Worm (Caenorhabditis elegans): Measurements from ENCODE around the gene slrp-1.

slrp-1 gene

ce11 chrV:13591504-13592174 is 26.0 kb downstream of the slrp-1 start, which contains the start of gene tbcb-1:
Gene tbcb-1 (plus strand): TSS chrV:13592124.
- TF ChIP-seq ztf-4 (tag; optimal IDR thresholded peaks at IDR 0.05) = no peak
- TF ChIP-seq nhr-25 (tag; optimal IDR thresholded peaks at IDR 0.05) = peak; percentile 35
- no peak for TF ChIP-seq unc-39 (tag; optimal IDR thresholded peaks at IDR 0.05)
- TF ChIP-seq dmd-4 (tag; optimal IDR thresholded peaks at IDR 0.05) = no peak
- no peak for TF ChIP-seq nhr-237 (tag; optimal IDR thresholded peaks at IDR 0.05)
- TF ChIP-seq gmeb-1 (tag; optimal IDR thresholded peaks at IDR 0.05) = peak; percentile 35
- peak; percentile 49 for TF ChIP-seq C34F6.9 (tag; optimal IDR thresholded peaks at IDR 0.05)
- no peak for TF ChIP-seq snpc-4 (tag; optimal IDR thresholded peaks at IDR 0.05)
- no peak for TF ChIP-seq blmp-1 (tag; optimal IDR thresholded peaks at IDR 0.05; ENCODE audit: insufficient read depth)
- TF ChIP-seq nhr-6 (tag; optimal IDR thresholded peaks at IDR 0.05) = no peak
- TF ChIP-seq mbf-1 (tag; optimal IDR thresholded peaks at IDR 0.05) = no peak
- no peak for TF ChIP-seq R02D3.7 (tag; optimal IDR thresholded peaks at IDR 0.05)
- TF ChIP-seq alr-1 (tag; optimal IDR thresholded peaks at IDR 0.05) = no peak
- no peak for TF ChIP-seq ama-1 (optimal IDR thresholded peaks at IDR 0.05)
- TF ChIP-seq lsy-2 (tag; optimal IDR thresholded peaks at IDR 0.05) = peak in 1 of 2 experiments; percentile 55
- no peak for TF ChIP-seq ceh-16 (tag; optimal IDR thresholded peaks at IDR 0.05)
- no peak for TF ChIP-seq nhr-12 (tag; optimal IDR thresholded peaks at IDR 0.05)
- TF ChIP-seq sma-3 (GFP tag; optimal IDR thresholded peaks at IDR 0.05) = peak; percentile 8
- no peak for TF ChIP-seq zag-1 (tag; optimal IDR thresholded peaks at IDR 0.05)
- TF ChIP-seq elt-3 (tag; optimal IDR thresholded peaks at IDR 0.05) = no peak
- TF ChIP-seq unc-62 (GFP tag; optimal IDR thresholded peaks at IDR 0.05) = no peak
- no peak for TF ChIP-seq fos-1 (tag; optimal IDR thresholded peaks at IDR 0.05)
- peak; percentile 31 for TF ChIP-seq sma-9 (GFP tag; optimal IDR thresholded peaks at IDR 0.05)
- TF ChIP-seq sma-9 (tag; optimal IDR thresholded peaks at IDR 0.05) = no peak

ce11 chrV:13593083-13593482 is 27.4 kb downstream of the slrp-1 start, which contains the start of gene F53F4.4:
Gene F53F4.4 (plus strand): TSS chrV:13593383.
- TF ChIP-seq ceh-82 (tag; optimal IDR thresholded peaks at IDR 0.05) (no peak), ceh-16 (tag; optimal IDR thresholded peaks at IDR 0.05) (no peak), mab-5 (tag; optimal IDR thresholded peaks at IDR 0.05) (no peak), aly-2 (tag; optimal IDR thresholded peaks at IDR 0.05) (no peak), ama-1 (optimal IDR thresholded peaks at IDR 0.05) (no peak), nhr-21 (tag; optimal IDR thresholded peaks at IDR 0.05) (no peak), nhr-237 (tag; optimal IDR thresholded peaks at IDR 0.05) (no peak), C34F6.9 (tag; optimal IDR thresholded peaks at IDR 0.05) (no peak), F13H6.1 (tag; optimal IDR thresholded peaks at IDR 0.05) (no peak), elt-3 (tag; optimal IDR thresholded peaks at IDR 0.05) (no peak), ztf-4 (tag; optimal IDR thresholded peaks at IDR 0.05) (no peak), lin-13 (GFP tag; optimal IDR thresholded peaks at IDR 0.05) (no peak), sma-3 (GFP tag; optimal IDR thresholded peaks at IDR 0.05) (no peak), R02D3.7 (tag; optimal IDR thresholded peaks at IDR 0.05) (no peak), unc-55 (GFP tag; optimal IDR thresholded peaks at IDR 0.05) (no peak), snpc-4 (tag; optimal IDR thresholded peaks at IDR 0.05) (no peak), nhr-6 (tag; optimal IDR thresholded peaks at IDR 0.05) (no peak), gmeb-1 (tag; optimal IDR thresholded peaks at IDR 0.05) (no peak), fos-1 (tag; optimal IDR thresholded peaks at IDR 0.05) (no peak)

ce11 chrV:13598370-13598769 is 32.7 kb downstream of the slrp-1 start:
- no peak for TF ChIP-seq mbf-1 (tag; optimal IDR thresholded peaks at IDR 0.05)
- TF ChIP-seq gmeb-1 (tag; optimal IDR thresholded peaks at IDR 0.05) = no peak

ce11 chrV:13600882-13601281 is 35.2 kb downstream of the slrp-1 start, which contains the start of gene rdy-2:
Gene rdy-2 (minus strand): TSS chrV:13600982.
- no peak for TF ChIP-seq nhr-129 (tag; optimal IDR thresholded peaks at IDR 0.05)
- no peak for TF ChIP-seq ceh-16 (tag; optimal IDR thresholded peaks at IDR 0.05)
- no peak for TF ChIP-seq nhr-21 (tag; optimal IDR thresholded peaks at IDR 0.05)
- TF ChIP-seq unc-39 (tag; optimal IDR thresholded peaks at IDR 0.05) = no peak
- no peak for TF ChIP-seq C34F6.9 (tag; optimal IDR thresholded peaks at IDR 0.05)
- no peak for TF ChIP-seq sma-3 (GFP tag; optimal IDR thresholded peaks at IDR 0.05)
- TF ChIP-seq skn-1 (tag; optimal IDR thresholded peaks at IDR 0.05) = no peak
- TF ChIP-seq peb-1 (tag; optimal IDR thresholded peaks at IDR 0.05) = no peak
- TF ChIP-seq ztf-1 (GFP tag; conservative IDR thresholded peaks at IDR 0.05) = no peak
- TF ChIP-seq R02D3.7 (tag; optimal IDR thresholded peaks at IDR 0.05) = no peak

All from whole organism, L2 larva.